Worm (Caenorhabditis elegans): ENCODE measurements around the gene R13H7.2.

Gene R13H7.2

ce11 chrIV:6811808-6812207 lies 47.4 kb downstream of the R13H7.2 start, which contains the start of gene ceh-48:
ceh-48 (plus strand) TSS chrIV:6812108.
- TF ChIP-seq T22C8.4 (GFP tag; IDR thresholded peaks at IDR 0.05) (no peak), klf-2 (GFP tag; conservative IDR thresholded peaks at IDR 0.05) (no peak), tab-1 (GFP tag; IDR thresholded peaks at IDR 0.05) (no peak), ztf-29 (GFP tag; IDR thresholded peaks at IDR 0.05) (no peak), ztf-23 (GFP tag; IDR thresholded peaks at IDR 0.05) (no peak), cog-1 (tag; optimal IDR thresholded peaks at IDR 0.05) (no peak), med-1 (GFP tag; optimal IDR thresholded peaks at IDR 0.05; ENCODE audit: insufficient read depth) (no peak), ref-1 (GFP tag; conservative IDR thresholded peaks at IDR 0.05) (no peak)

DNA sequence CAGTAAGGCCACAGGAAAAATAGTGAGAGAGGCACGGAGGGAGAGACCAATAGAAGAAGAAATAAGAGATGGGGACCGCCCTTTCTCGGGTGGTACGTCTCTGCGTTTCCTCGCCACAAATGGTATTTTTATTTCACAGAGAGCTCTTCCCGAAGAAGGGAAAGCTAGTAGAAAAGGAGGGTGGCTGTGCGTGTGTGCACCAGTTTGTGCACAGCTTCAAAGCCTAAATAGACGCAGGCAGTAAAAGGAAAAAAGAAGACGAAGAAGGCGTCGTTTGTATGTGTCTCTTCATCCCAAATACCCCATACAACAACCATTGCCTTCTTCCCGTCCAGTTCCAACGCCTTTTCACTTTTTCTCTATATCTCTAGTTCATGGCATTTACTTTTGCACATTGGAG lies 49.4 kb downstream of the R13H7.2 start:
- no peak for TF ChIP-seq tab-1 (GFP tag; IDR thresholded peaks at IDR 0.05)
- TF ChIP-seq cog-1 (tag; optimal IDR thresholded peaks at IDR 0.05): peak; percentile 48

ce11 chrIV:6806475-6807063 lies 52.6 kb downstream of the R13H7.2 start, which contains the start of gene C17H12.10:
C17H12.10 (plus strand) TSS chrIV:6806799.
- TF ChIP-seq klf-2 (GFP tag; conservative IDR thresholded peaks at IDR 0.05) (no peak), cog-1 (tag; optimal IDR thresholded peaks at IDR 0.05) (no peak), flt-1 (GFP tag; IDR thresholded peaks at IDR 0.05) (no peak), ref-1 (GFP tag; conservative IDR thresholded peaks at IDR 0.05) (no peak), ztf-29 (GFP tag; IDR thresholded peaks at IDR 0.05) (no peak), med-1 (GFP tag; optimal IDR thresholded peaks at IDR 0.05; ENCODE audit: insufficient read depth) (no peak), tab-1 (GFP tag; IDR thresholded peaks at IDR 0.05) (no peak), ztf-23 (GFP tag; IDR thresholded peaks at IDR 0.05) (no peak), T22C8.4 (GFP tag; IDR thresholded peaks at IDR 0.05) (no peak)

- TF ChIP-seq ztf-29 (GFP tag; IDR thresholded peaks at IDR 0.05) (no peak), ztf-23 (GFP tag; IDR thresholded peaks at IDR 0.05) (no peak), cog-1 (tag; optimal IDR thresholded peaks at IDR 0.05) (no peak), klf-2 (GFP tag; conservative IDR thresholded peaks at IDR 0.05) (no peak), ref-1 (GFP tag; conservative IDR thresholded peaks at IDR 0.05) (no peak), flt-1 (GFP tag; IDR thresholded peaks at IDR 0.05) (no peak), tab-1 (GFP tag; IDR thresholded peaks at IDR 0.05) (no peak), med-1 (GFP tag; optimal IDR thresholded peaks at IDR 0.05; ENCODE audit: insufficient read depth) (no peak), T22C8.4 (GFP tag; IDR thresholded peaks at IDR 0.05) (no peak)
These were observed 54.4 kb downstream of the R13H7.2 start, which contains the start of gene C17H12.37 for ce11 chrIV:6804815-6805214. C17H12.37 (plus strand) TSS chrIV:6805115.

ce11 chrIV:6803805-6804344 lies 55.3 kb downstream of the R13H7.2 start:
- TF ChIP-seq ztf-23 (GFP tag; IDR thresholded peaks at IDR 0.05): no peak
- no peak for TF ChIP-seq ref-1 (GFP tag; conservative IDR thresholded peaks at IDR 0.05)
- no peak for TF ChIP-seq T22C8.4 (GFP tag; IDR thresholded peaks at IDR 0.05)
- no peak for TF ChIP-seq klf-2 (GFP tag; conservative IDR thresholded peaks at IDR 0.05)
- TF ChIP-seq flt-1 (GFP tag; IDR thresholded peaks at IDR 0.05): no peak
- TF ChIP-seq med-1 (GFP tag; optimal IDR thresholded peaks at IDR 0.05; ENCODE audit: insufficient read depth): no peak

DNA sequence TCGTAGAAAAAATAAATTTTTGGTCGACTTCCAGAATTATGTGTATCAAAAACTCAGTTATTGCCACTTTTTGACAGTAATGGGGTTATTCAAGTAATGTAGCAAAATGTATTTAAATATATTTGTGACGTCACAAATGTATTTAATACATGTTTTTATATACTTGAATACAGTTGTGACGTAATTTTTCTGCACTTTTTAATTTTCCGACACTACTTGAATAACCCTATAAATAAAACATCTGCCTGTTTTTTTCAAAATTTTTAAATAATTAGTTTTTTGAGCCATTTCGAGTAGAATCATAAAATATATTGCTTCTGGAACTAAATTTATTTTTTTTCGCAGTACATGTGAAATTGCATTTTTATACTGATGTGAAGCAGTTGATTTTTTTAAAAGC lies 55.9 kb downstream of the R13H7.2 start:
- no peak for TF ChIP-seq klf-2 (GFP tag; conservative IDR thresholded peaks at IDR 0.05)
- TF ChIP-seq ztf-23 (GFP tag; IDR thresholded peaks at IDR 0.05): no peak
- no peak for TF ChIP-seq flt-1 (GFP tag; IDR thresholded peaks at IDR 0.05)
- TF ChIP-seq cog-1 (tag; optimal IDR thresholded peaks at IDR 0.05): no peak
- no peak for TF ChIP-seq tab-1 (GFP tag; IDR thresholded peaks at IDR 0.05)

DNA sequence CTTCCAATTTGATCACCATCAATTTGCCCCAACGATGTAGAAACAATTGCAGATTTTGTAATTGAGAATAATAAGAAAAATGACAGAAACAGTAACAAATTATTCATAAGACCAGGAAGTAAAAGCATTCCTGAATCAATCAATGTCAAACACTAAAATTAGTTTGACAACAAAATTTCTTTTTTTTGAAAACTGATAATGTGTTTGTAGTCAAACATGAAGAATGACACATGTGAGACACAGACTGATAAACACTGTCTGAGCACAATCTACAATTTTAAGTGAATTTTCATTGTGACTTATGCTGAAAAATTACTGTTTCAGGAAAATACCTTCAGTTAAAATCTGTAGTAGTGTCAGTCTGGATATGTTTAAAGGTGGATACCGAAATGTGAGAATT lies 57.0 kb downstream of the R13H7.2 start, which contains the start of the genes cest-4 and C17H12.11:
TSS of gene cest-4 (minus strand) at position 206 of the 400 bp plus-strand sequence.
TSS of gene C17H12.11 (plus strand) at position 256 of the 400 bp plus-strand sequence.
- TF ChIP-seq ztf-23 (GFP tag; IDR thresholded peaks at IDR 0.05) (no peak), med-1 (GFP tag; optimal IDR thresholded peaks at IDR 0.05; ENCODE audit: insufficient read depth) (no peak), tab-1 (GFP tag; IDR thresholded peaks at IDR 0.05) (no peak), klf-2 (GFP tag; conservative IDR thresholded peaks at IDR 0.05) (no peak), ref-1 (GFP tag; conservative IDR thresholded peaks at IDR 0.05) (no peak)

Measured in whole organism, midembryonic.